Fruit fly (Drosophila melanogaster) whole organism, embryonic: ENCODE measurements around the gene CG31406.

ENCODE experiments used
- Abd-B ChIP-seq: fragments of 200-800 bp; sonication (Bioruptor generic); optimal IDR thresholded peaks from 2 replicates; lab custom pipeline; 2018; ENCODE audit warnings: missing biosample characterization, mild to moderate bottlenecking, missing genetic modification characterization, moderate library complexity
- Asciz ChIP-seq: fragments of 200-800 bp; sonication (Bioruptor generic); optimal IDR thresholded peaks from 2 replicates; lab custom pipeline; 2017; ENCODE audit warnings: missing biosample characterization, mild to moderate bottlenecking, missing genetic modification characterization, missing genetic modification reagents
- CG12104 ChIP-seq: fragments of 200-800 bp; sonication (Bioruptor generic); optimal IDR thresholded peaks from 3 replicates; lab custom pipeline; 2016; ENCODE audit warnings: missing biosample characterization, missing genetic modification characterization
- CG12155 ChIP-seq: fragments of 200-800 bp; sonication (Bioruptor generic); optimal IDR thresholded peaks from 3 replicates; lab custom pipeline; 2016; ENCODE audit warnings: missing biosample characterization, missing genetic modification characterization
- CG12744 ChIP-seq: fragments of 200-800 bp; sonication (Bioruptor generic); optimal IDR thresholded peaks from 2 replicates; lab custom pipeline; 2016; ENCODE audit warnings: missing biosample characterization, missing genetic modification characterization
- CG13894 ChIP-seq: fragments of 200-800 bp; sonication (Bioruptor generic); optimal IDR thresholded peaks from 3 replicates; lab custom pipeline; 2018; ENCODE audit warnings: missing biosample characterization, mild to moderate bottlenecking, missing genetic modification characterization, moderate library complexity
- CG14014 ChIP-seq: fragments of 200-800 bp; sonication (Bioruptor generic); IDR thresholded peaks from 2 replicates; pipeline ENCODE4 v1.3.6; 2022; ENCODE audit warnings: missing biosample characterization, missing genetic modification characterization
- CG15479 ChIP-seq: fragments of 200-800 bp; sonication (Bioruptor generic); optimal IDR thresholded peaks from 3 replicates; lab custom pipeline; 2019; ENCODE audit warnings: missing biosample characterization, mild to moderate bottlenecking, missing genetic modification characterization, moderate library complexity
- CG16813 ChIP-seq: fragments of 200-800 bp; sonication (Bioruptor generic); IDR thresholded peaks from 3 replicates; pipeline ENCODE4 v1.3.6; 2022; ENCODE audit warnings: missing biosample characterization, missing genetic modification characterization; ENCODE audit not compliant: partially characterized antibody
- CG17186 ChIP-seq: fragments of 200-800 bp; sonication (Bioruptor generic); optimal IDR thresholded peaks from 3 replicates; lab custom pipeline; 2017; ENCODE audit warnings: missing biosample characterization, missing genetic modification reagents, missing genetic modification characterization
- CG2120 ChIP-seq: fragments of 200-800 bp; sonication (Bioruptor generic); optimal IDR thresholded peaks from 3 replicates; lab custom pipeline; 2016; ENCODE audit warnings: missing biosample characterization, missing genetic modification characterization
- CG31388 ChIP-seq: fragments of 200-800 bp; sonication (Bioruptor generic); optimal IDR thresholded peaks from 2 replicates; lab custom pipeline; 2016; ENCODE audit warnings: missing biosample characterization, missing genetic modification characterization
- CG3838 ChIP-seq: fragments of 200-800 bp; sonication (Bioruptor generic); optimal IDR thresholded peaks from 3 replicates; lab custom pipeline; 2016; ENCODE audit warnings: missing biosample characterization, missing genetic modification characterization
- CG4282 ChIP-seq: fragments of 200-800 bp; sonication (Bioruptor generic); optimal IDR thresholded peaks from 2 replicates; lab custom pipeline; 2016; ENCODE audit warnings: missing biosample characterization, missing genetic modification characterization
- CG4424 ChIP-seq: fragments of 200-800 bp; sonication (Bioruptor generic); optimal IDR thresholded peaks from 3 replicates; lab custom pipeline; 2016; ENCODE audit warnings: missing biosample characterization, missing genetic modification characterization
- CG5180 ChIP-seq: fragments of 200-800 bp; sonication (Bioruptor generic); optimal IDR thresholded peaks from 3 replicates; lab custom pipeline; 2017; ENCODE audit warnings: missing biosample characterization, missing genetic modification characterization, mild to moderate bottlenecking, moderate library complexity, missing genetic modification reagents
- CG6654 ChIP-seq: fragments of 200-800 bp; sonication (Bioruptor generic); optimal IDR thresholded peaks from 2 replicates; lab custom pipeline; 2017; ENCODE audit warnings: missing biosample characterization, mild to moderate bottlenecking, missing genetic modification characterization
- CG8281 ChIP-seq: fragments of 200-800 bp; sonication (Bioruptor generic); optimal IDR thresholded peaks from 2 replicates; lab custom pipeline; 2018; ENCODE audit warnings: missing biosample characterization, mild to moderate bottlenecking, missing genetic modification characterization, moderate library complexity
- CG8765 ChIP-seq: fragments of 200-800 bp; sonication (Bioruptor generic); IDR thresholded peaks from 2 replicates; pipeline ENCODE4 v1.3.6; 2022; ENCODE audit warnings: missing biosample characterization, missing genetic modification characterization
- CoRest ChIP-seq: fragments of 200-800 bp; sonication (Bioruptor generic); optimal IDR thresholded peaks from 3 replicates; lab custom pipeline; 2018; ENCODE audit warnings: missing biosample characterization, mild to moderate bottlenecking, missing genetic modification characterization, moderate library complexity
- Doc3 ChIP-seq: fragments of 200-800 bp; sonication (Bioruptor generic); IDR thresholded peaks from 3 replicates; pipeline ENCODE4 v1.3.6; 2022; ENCODE audit warnings: missing biosample characterization, missing genetic modification characterization; ENCODE audit not compliant: partially characterized antibody
- Ets65A ChIP-seq: fragments of 200-800 bp; sonication (Bioruptor generic); peaks from one replicate; lab custom pipeline; 2016; ENCODE audit warnings: missing biosample characterization, missing genetic modification characterization
- H15 ChIP-seq: fragments of 200-800 bp; sonication (Bioruptor generic); IDR thresholded peaks from 3 replicates; pipeline ENCODE4 v1.3.6; 2022; ENCODE audit warnings: missing biosample characterization, missing genetic modification characterization
- Hr39 ChIP-seq: fragments of >200 bp; optimal IDR thresholded peaks from 2 replicates; lab custom pipeline; 2017
- Hr51 ChIP-seq, 2 experiments: fragments of 200-800 bp; sonication (Bioruptor generic); optimal IDR thresholded peaks; 2 replicates in 1 of 2; 3 replicates in 1 of 2; lab custom pipeline; 2016 to 2018; ENCODE audit warnings: missing biosample characterization in 2 of 2, missing genetic modification characterization in 2 of 2, mild to moderate bottlenecking in 1 of 2, moderate library complexity in 1 of 2
- MBD-R2 ChIP-seq: fragments of 200-800 bp; sonication (Bioruptor generic); IDR thresholded peaks from 2 replicates; pipeline ENCODE4 v1.3.6; 2022; ENCODE audit warnings: missing biosample characterization, missing genetic modification characterization
- MTF-1 ChIP-seq: fragments of 200-800 bp; sonication (Bioruptor generic); optimal IDR thresholded peaks from 2 replicates; lab custom pipeline; 2018; ENCODE audit warnings: missing biosample characterization, mild to moderate bottlenecking, missing genetic modification characterization, borderline replicate concordance
- Max ChIP-seq: fragments of 200-800 bp; sonication (Bioruptor generic); optimal IDR thresholded peaks from 2 replicates; lab custom pipeline; 2016; ENCODE audit warnings: missing biosample characterization, mild to moderate bottlenecking, missing genetic modification characterization
- Med ChIP-seq: fragments of 200-800 bp; sonication (Bioruptor generic); peaks from one replicate; lab custom pipeline; 2016; ENCODE audit warnings: missing biosample characterization, missing genetic modification characterization, mild to moderate bottlenecking, inconsistent platforms, moderate library complexity
- Mrtf ChIP-seq: fragments of 200-800 bp; sonication (Bioruptor generic); IDR thresholded peaks from 3 replicates; pipeline ENCODE4 v1.3.6; 2022; ENCODE audit warnings: missing biosample characterization, missing genetic modification characterization
- Nf-YB ChIP-seq: fragments of 200-800 bp; sonication (Bioruptor generic); optimal IDR thresholded peaks from 3 replicates; lab custom pipeline; 2019; ENCODE audit warnings: missing biosample characterization, mild to moderate bottlenecking, missing genetic modification characterization, moderate library complexity
- NfI ChIP-seq: fragments of 200-800 bp; sonication (Bioruptor generic); optimal IDR thresholded peaks from 3 replicates; lab custom pipeline; 2018; ENCODE audit warnings: missing biosample characterization, mild to moderate bottlenecking, missing genetic modification characterization, moderate library complexity
- YL-1 ChIP-seq: fragments of 200-800 bp; sonication (Bioruptor generic); optimal IDR thresholded peaks from 3 replicates; lab custom pipeline; 2017; ENCODE audit warnings: missing biosample characterization, mild to moderate bottlenecking, missing genetic modification characterization
- ap ChIP-seq: fragments of 200-800 bp; sonication (Bioruptor generic); IDR thresholded peaks from 2 replicates; pipeline ENCODE4 v1.3.6; 2022; ENCODE audit warnings: missing biosample characterization, missing genetic modification characterization
- cg ChIP-seq: fragments of 200-800 bp; sonication (Bioruptor generic); optimal IDR thresholded peaks from 3 replicates; lab custom pipeline; 2019; ENCODE audit warnings: missing biosample characterization, mild to moderate bottlenecking, missing genetic modification characterization, moderate library complexity
- emc ChIP-seq: fragments of 200-800 bp; sonication (Bioruptor generic); optimal IDR thresholded peaks from 2 replicates; lab custom pipeline; 2016; ENCODE audit warnings: missing biosample characterization, missing genetic modification characterization
- hkb ChIP-seq, 2 experiments: fragments of 200-800 bp in 1 of 2; fragments of >200 bp in 1 of 2; sonication (Bioruptor generic) in 1 of 2; IDR thresholded peaks in 1 of 2; optimal IDR thresholded peaks in 1 of 2; 2 replicates each; pipeline versions ENCODE4 v1.3.6 to Lab custom; 2017 to 2022; ENCODE audit warnings: missing biosample characterization in 1 of 2, missing genetic modification characterization in 1 of 2
- hth ChIP-seq: fragments of >200 bp; optimal IDR thresholded peaks from 2 replicates; lab custom pipeline; 2017; ENCODE audit warnings: inconsistent platforms
- lov ChIP-seq, 2 experiments: fragments of 200-800 bp in 1 of 2; fragments of >200 bp in 1 of 2; sonication (Bioruptor generic) in 1 of 2; IDR thresholded peaks in 1 of 2; optimal IDR thresholded peaks in 1 of 2; 2 replicates in 1 of 2; 3 replicates in 1 of 2; pipeline versions ENCODE4 v1.3.6 to Lab custom; 2017 to 2022; ENCODE audit warnings: missing biosample characterization in 1 of 2, missing genetic modification characterization in 1 of 2
- pnt ChIP-seq: fragments of 200-800 bp; sonication (Bioruptor generic); optimal IDR thresholded peaks from 3 replicates; lab custom pipeline; 2016; ENCODE audit warnings: missing biosample characterization, missing genetic modification characterization
- scrt ChIP-seq: fragments of 200-800 bp; sonication (Bioruptor generic); optimal IDR thresholded peaks from 2 replicates; lab custom pipeline; 2018; ENCODE audit warnings: missing biosample characterization, mild to moderate bottlenecking, missing genetic modification characterization, moderate library complexity
- sd ChIP-seq: fragments of 200-800 bp; sonication (Bioruptor generic); optimal IDR thresholded peaks from 3 replicates; lab custom pipeline; 2018; ENCODE audit warnings: missing biosample characterization, mild to moderate bottlenecking, missing genetic modification characterization, moderate library complexity
- sens-2 ChIP-seq: fragments of 200-800 bp; sonication (Bioruptor generic); IDR thresholded peaks from 2 replicates; pipeline ENCODE4 v1.3.6; 2022; ENCODE audit warnings: missing biosample characterization, missing genetic modification characterization
- tio ChIP-seq: fragments of 200-800 bp; sonication (Bioruptor generic); optimal IDR thresholded peaks from 2 replicates; lab custom pipeline; 2017; ENCODE audit warnings: missing biosample characterization, missing genetic modification characterization, inconsistent platforms
- tna ChIP-seq: fragments of 200-800 bp; sonication (Bioruptor generic); IDR thresholded peaks from 2 replicates; pipeline ENCODE4 v1.3.6; 2022; ENCODE audit warnings: missing biosample characterization, missing genetic modification characterization; ENCODE audit not compliant: partially characterized antibody

Gene CG31406

DNA sequence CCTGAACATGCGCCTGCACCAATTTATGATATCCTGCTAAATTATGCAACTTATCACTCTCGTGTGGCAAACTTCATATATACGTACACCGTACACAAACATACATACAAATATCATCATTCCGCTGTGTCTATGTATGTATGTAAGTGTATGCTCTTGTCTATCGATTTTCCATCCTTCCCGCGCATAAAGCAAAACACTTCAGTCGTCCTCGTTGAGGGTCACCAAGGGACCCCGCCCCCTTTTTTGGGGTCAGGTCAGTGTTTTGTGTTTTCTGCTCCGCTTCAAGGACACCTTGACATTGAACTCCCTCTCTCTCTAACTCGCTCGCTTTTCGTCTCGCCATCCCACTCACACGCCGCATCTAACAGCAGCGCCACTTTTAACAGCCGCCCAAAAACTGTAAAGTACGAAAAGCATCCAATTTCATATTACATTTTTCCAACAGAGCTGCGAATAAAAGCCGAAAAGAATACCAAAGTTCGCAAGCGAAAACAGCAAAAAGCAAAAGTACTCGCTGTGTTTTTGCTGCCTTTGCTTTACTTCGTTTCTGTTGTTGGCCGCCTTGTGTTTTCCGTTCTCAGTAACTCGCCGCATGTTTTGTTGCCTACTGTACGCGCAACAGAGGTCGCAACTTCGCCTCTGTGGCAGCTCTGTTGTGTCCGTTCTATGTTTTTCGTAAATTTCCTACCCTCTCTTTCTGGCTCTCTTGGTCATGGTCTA is 7.4 kb downstream of the CG31406 start (continued):
- TF ChIP-seq Asciz (GFP tag; lab: Kevin White, UChicago) (no peak), CG5180 (peak; percentile 72), CG15479 (GFP tag; lab: Kevin White, UChicago) (peak; percentile 4), Hr51 (GFP tag; optimal IDR thresholded peaks at IDR 0.05; lab: Kevin White, UChicago) (peak in 1 of 2 experiments; percentile 56), Ets65A (GFP tag; lab: Kevin White, UChicago) (no peak), cg (GFP tag; lab: Kevin White, UChicago) (peak; percentile 21), CG14014 (GFP tag; lab: Robert Waterston, UW) (no peak), Med (GFP tag; lab: Kevin White, UChicago) (peak; percentile 47)

DNA sequence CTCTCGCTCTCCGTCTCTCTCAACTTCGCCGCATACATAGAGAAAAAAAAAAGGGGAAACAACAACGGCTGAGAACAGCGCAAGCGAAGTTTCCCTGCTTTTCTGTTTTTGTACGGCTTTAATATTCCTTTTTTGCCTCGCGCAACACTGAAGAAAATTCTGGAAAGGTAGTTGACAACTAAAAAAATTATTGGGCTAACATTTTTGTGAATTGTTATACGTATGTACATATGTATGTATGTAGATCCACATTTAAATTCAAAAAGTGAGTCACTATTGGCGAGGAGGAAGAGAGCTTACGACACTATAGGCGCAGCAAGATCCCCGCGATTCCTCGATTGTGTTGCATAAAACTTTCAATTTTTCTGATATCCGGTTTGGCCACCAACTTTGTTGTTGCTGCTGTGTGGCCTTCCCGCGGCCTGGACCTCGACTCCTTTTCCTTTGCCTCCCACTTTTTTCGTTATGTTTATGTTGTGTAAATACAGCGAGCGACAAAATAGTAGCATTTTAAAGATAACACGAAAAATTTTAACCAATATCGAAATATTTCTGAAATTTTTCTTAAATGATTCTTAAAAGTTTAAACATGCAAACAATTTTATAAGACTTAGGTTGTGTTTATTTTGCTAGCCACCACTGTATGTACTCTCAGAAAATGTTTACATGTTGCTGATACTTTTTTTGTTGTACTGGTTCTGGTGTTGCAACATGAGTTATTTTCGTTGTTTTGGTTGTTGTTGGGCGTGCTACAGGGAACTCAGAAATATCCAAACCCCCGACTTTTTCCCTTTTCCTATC is 8.2 kb downstream of the CG31406 start:
- TF ChIP-seq CG12155 (GFP tag; lab: Kevin White, UChicago) (peak; percentile 55), sens-2 (GFP tag; lab: Robert Waterston, UW) (no peak), scrt (GFP tag; lab: Kevin White, UChicago) (peak; percentile 59), tio (GFP tag; lab: Kevin White, UChicago) (peak; percentile 84), Max (GFP tag; lab: Kevin White, UChicago) (peak; percentile 79), H15 (GFP tag; lab: Robert Waterston, UW) (no peak), lov (optimal IDR thresholded peaks at IDR 0.05; lab: Kevin White, UChicago) (no peak), lov (GFP tag; IDR thresholded peaks at IDR 0.05; lab: Robert Waterston, UW) (no peak), YL-1 (peak; percentile 26), CG2120 (GFP tag; lab: Kevin White, UChicago) (peak; percentile 80), CG17186 (GFP tag; lab: Kevin White, UChicago) (no peak), pnt (GFP tag; lab: Kevin White, UChicago) (peak; percentile 54), Hr39 (lab: Kevin White, UChicago) (no peak), Abd-B (GFP tag; lab: Kevin White, UChicago) (peak; percentile 29), CG3838 (peak; percentile 79), CG8765 (GFP tag; lab: Robert Waterston, UW) (no peak), CG12104 (GFP tag; lab: Kevin White, UChicago) (peak; percentile 81), CG4424 (GFP tag; lab: Kevin White, UChicago) (peak; percentile 85), CoRest (tag; lab: Kevin White, UChicago) (peak; percentile 84), sd (tag; lab: Kevin White, UChicago) (peak; percentile 35), hkb (optimal IDR thresholded peaks at IDR 0.05; lab: Kevin White, UChicago) (no peak), hkb (GFP tag; IDR thresholded peaks at IDR 0.05; lab: Robert Waterston, UW) (no peak), ap (GFP tag; lab: Robert Waterston, UW) (no peak), Hr51 (GFP tag; optimal IDR thresholded peaks at IDR 0.05; lab: Kevin White, UChicago) (peak; percentile 72 to 77), Nf-YB (peak; percentile 57), CG13894 (tag; lab: Kevin White, UChicago) (peak; percentile 97), MBD-R2 (GFP tag; lab: Robert Waterston, UW) (no peak; the same call in 1 of the 2 replicates), CG8281 (tag; lab: Kevin White, UChicago) (peak; percentile 35), emc (GFP tag; lab: Kevin White, UChicago) (no peak), CG12744 (GFP tag; lab: Kevin White, UChicago) (peak; percentile 34), MTF-1 (GFP tag; lab: Kevin White, UChicago) (peak; percentile 23), NfI (GFP tag; lab: Kevin White, UChicago) (peak; percentile 64), CG4282 (peak; percentile 64), Mrtf (GFP tag; lab: Robert Waterston, UW) (no peak), tna (GFP tag; lab: Robert Waterston, UW) (no peak), CG31388 (GFP tag; lab: Kevin White, UChicago) (peak; percentile 19), CG6654 (peak; percentile 22), Doc3 (no peak), hth (lab: Kevin White, UChicago) (no peak), CG16813 (GFP tag; lab: Robert Waterston, UW) (no peak)
